Worm (Caenorhabditis elegans) whole organism, midembryonic: Measurements from ENCODE around the gene imp-3.

Source experiments
- flt-1 ChIP-seq: fragments of 200-800 bp; sonication (Bioruptor generic); IDR thresholded peaks from 2 replicates; pipeline ENCODE4 v1.3.6; 2022; ENCODE audit warnings: missing genetic modification characterization, missing compliant biosample characterization
- klf-2 ChIP-seq: fragments of 200-800 bp; sonication (Bioruptor generic); conservative IDR thresholded peaks from 2 replicates; pipeline ENCODE4 v1.3.6; 2022; ENCODE audit warnings: missing genetic modification reagents, missing genetic modification characterization, missing compliant biosample characterization
- med-1 ChIP-seq: sonication (generic microtip); optimal IDR thresholded peaks from 2 replicates; lab custom pipeline; 2017; ENCODE audit warnings: missing genetic modification characterization, mild to moderate bottlenecking, missing compliant biosample characterization, antibody characterized with exemption, missing genetic modification reagents; ENCODE audit not compliant: insufficient read depth
- tab-1 ChIP-seq: fragments of 200-800 bp; sonication (Bioruptor generic); IDR thresholded peaks from 2 replicates; pipeline ENCODE4 v1.3.6; 2022; ENCODE audit warnings: missing genetic modification characterization, missing compliant biosample characterization
- ztf-29 ChIP-seq: fragments of 200-800 bp; sonication (Bioruptor generic); IDR thresholded peaks from 2 replicates; pipeline ENCODE4 v1.3.6; 2022; ENCODE audit warnings: missing genetic modification reagents, missing genetic modification characterization, missing compliant biosample characterization

DNA sequence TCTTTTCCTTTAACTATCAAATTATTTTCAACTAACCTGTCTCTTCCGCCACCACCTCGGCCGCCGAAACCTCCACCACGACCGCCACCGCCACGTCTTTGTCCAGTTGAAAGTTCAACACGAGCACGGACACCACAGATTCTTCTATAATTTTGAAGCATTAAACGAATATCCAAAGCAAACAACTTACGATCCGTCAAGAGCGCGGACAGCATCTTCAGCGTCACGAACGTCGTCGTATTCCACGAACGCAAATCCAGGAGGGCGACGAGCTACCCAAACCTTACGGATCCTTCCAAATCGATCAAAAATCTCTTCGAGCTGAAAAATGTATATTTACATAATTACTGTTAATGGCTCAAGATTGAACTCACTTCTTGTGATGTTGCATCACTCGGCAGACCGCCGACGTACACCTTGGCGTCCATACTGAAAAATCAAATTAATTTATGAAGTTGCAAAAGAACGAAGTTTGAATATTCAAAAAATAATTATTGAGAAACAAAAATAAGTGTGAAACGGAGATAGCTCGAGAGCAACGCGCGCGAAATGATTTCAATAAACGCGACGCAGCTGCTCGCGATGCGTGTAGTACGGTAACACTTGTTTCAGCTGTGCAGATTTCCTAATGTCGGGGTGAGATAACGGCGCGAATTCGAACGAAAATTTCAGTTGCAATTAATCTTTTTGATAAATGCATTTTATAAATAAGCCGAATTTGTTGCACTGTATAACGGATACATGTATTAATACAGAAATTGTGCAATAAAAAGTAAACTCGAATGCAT lies 1.6 kb upstream of the imp-3 start, which contains the start of gene rsp-6:
- TF ChIP-seq flt-1 (peak; percentile 67; the same call in 1 of the 2 replicates), ztf-29 (GFP tag; lab: Robert Waterston, UW) (no peak), tab-1 (no peak), med-1 (GFP tag; lab: Kevin White, UChicago) (no peak), klf-2 (GFP tag; lab: Robert Waterston, UW) (no peak)
